Fruit fly (Drosophila melanogaster) whole organism, pupa: ENCODE measurements around the gene CG31178.

Source experiments
- CG10348 ChIP-seq: fragments of 200-800 bp; sonication (Bioruptor generic); IDR thresholded peaks from 2 replicates; pipeline ENCODE4 v1.3.6; 2022; ENCODE audit warnings: missing biosample characterization, missing genetic modification characterization
- CG15710 ChIP-seq: fragments of 200-800 bp; sonication (Bioruptor generic); optimal IDR thresholded peaks from 2 replicates; lab custom pipeline; 2018; ENCODE audit warnings: missing biosample characterization, mild to moderate bottlenecking, missing genetic modification characterization, moderate library complexity
- CG17806 ChIP-seq: fragments of 200-800 bp; sonication (Bioruptor generic); optimal IDR thresholded peaks from 2 replicates; lab custom pipeline; 2018; ENCODE audit warnings: missing biosample characterization, mild to moderate bottlenecking, missing genetic modification characterization, moderate library complexity
- CG34367 ChIP-seq: fragments of 200-800 bp; sonication (Bioruptor generic); optimal IDR thresholded peaks from 2 replicates; lab custom pipeline; 2018; ENCODE audit warnings: missing biosample characterization, mild to moderate bottlenecking, missing genetic modification characterization
- CG4496 ChIP-seq: fragments of 200-800 bp; sonication (Bioruptor generic); IDR thresholded peaks from 3 replicates; pipeline ENCODE4 v1.3.6; 2022; ENCODE audit warnings: missing biosample characterization, missing genetic modification characterization
- CG9948 ChIP-seq: fragments of 200-800 bp; sonication (Bioruptor generic); optimal IDR thresholded peaks from 2 replicates; lab custom pipeline; 2018; ENCODE audit warnings: missing biosample characterization, mild to moderate bottlenecking, missing genetic modification characterization, moderate library complexity
- EcR ChIP-seq: fragments of 200-800 bp; sonication (Bioruptor generic); optimal IDR thresholded peaks from 3 replicates; lab custom pipeline; 2019; ENCODE audit warnings: missing biosample characterization, missing genetic modification characterization, mild to moderate bottlenecking, moderate library complexity, missing genetic modification reagents
- Pif1B ChIP-seq: fragments of 200-800 bp; sonication (Bioruptor generic); optimal IDR thresholded peaks from 3 replicates; lab custom pipeline; 2016; ENCODE audit warnings: missing biosample characterization, missing genetic modification characterization
- fd96Ca ChIP-seq: fragments of 200-800 bp; sonication (Bioruptor generic); IDR thresholded peaks from 3 replicates; pipeline ENCODE4 v1.3.6; 2022; ENCODE audit warnings: missing biosample characterization, missing genetic modification characterization

- TF ChIP-seq Pif1B (GFP tag; lab: Kevin White, UChicago) (peak; percentile 79), CG4496 (GFP tag; lab: Robert Waterston, UW) (peak; percentile 80), EcR (GFP tag; lab: Kevin White, UChicago) (no peak), CG15710 (tag; lab: Kevin White, UChicago) (peak; percentile 75), CG10348 (GFP tag; lab: Robert Waterston, UW) (no peak), fd96Ca (GFP tag; lab: Robert Waterston, UW) (peak; percentile 59; the same call in 2 of the 3 replicates), CG17806 (tag; lab: Kevin White, UChicago) (peak; percentile 78), CG9948 (tag; lab: Kevin White, UChicago) (peak; percentile 92), CG34367 (tag; lab: Kevin White, UChicago) (peak; percentile 74)
Observed at dm6 chr3R:21828785-21829486, 44.6 kb upstream of the CG31178 start.
